Worm (Caenorhabditis elegans): ENCODE data around the gene srb-16.

DNA sequence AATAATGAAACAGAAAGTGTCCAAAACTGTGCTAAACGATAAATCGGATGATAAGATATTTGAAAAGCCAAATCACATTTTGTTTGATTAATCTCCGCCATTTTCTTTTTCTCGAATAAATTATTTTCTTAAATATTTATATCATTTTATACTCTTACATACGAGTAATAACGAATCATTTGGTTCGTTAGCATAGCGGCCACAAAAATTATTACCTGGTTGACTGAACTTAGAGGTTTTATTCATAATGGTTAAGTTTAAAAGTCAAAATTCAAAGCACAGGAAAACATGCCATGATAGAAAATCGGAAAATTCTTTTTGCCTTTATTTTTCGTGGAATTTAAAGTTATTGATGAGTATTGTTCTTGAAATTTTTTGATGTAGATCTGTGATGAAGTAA, 12.6 kb upstream of the srb-16 start, which contains the start of gene srb-5:
- no peak for TF ChIP-seq flt-1 (GFP tag; IDR thresholded peaks at IDR 0.05)
- TF ChIP-seq ref-1 (GFP tag; conservative IDR thresholded peaks at IDR 0.05): no peak
- no peak for TF ChIP-seq ztf-23 (GFP tag; IDR thresholded peaks at IDR 0.05)
- TF ChIP-seq klf-2 (GFP tag; conservative IDR thresholded peaks at IDR 0.05): no peak
